Worm (Caenorhabditis elegans) whole organism, L1 larva: ENCODE measurements around the gene pbo-1.
A peak's percentile ranks its signal among the peaks of the same experiment; 100 is the strongest.

Experiments
- C16A3.4 ChIP-seq: fragments of 150-350 bp; optimal IDR thresholded peaks from 2 replicates; lab custom pipeline; 2014; ENCODE audit warnings: missing biosample characterization, missing genetic modification characterization
- C34B4.2 ChIP-seq: sonication (generic microtip); optimal IDR thresholded peaks from 2 replicates; lab custom pipeline; 2017; ENCODE audit warnings: mild to moderate bottlenecking, missing genetic modification characterization, missing compliant biosample characterization
- Y116A8C.19 ChIP-seq: sonication (generic microtip); optimal IDR thresholded peaks from 2 replicates; lab custom pipeline; 2016; ENCODE audit warnings: missing compliant biosample characterization, missing genetic modification characterization, borderline replicate concordance
- aha-1 ChIP-seq: fragments of 150-350 bp; optimal IDR thresholded peaks from 2 replicates; lab custom pipeline; 2014; ENCODE audit warnings: missing biosample characterization, missing genetic modification characterization
- blmp-1 ChIP-seq: fragments of 150-350 bp; optimal IDR thresholded peaks from 2 replicates; lab custom pipeline; 2014; ENCODE audit warnings: missing biosample characterization, missing genetic modification characterization
- ceh-8 ChIP-seq: fragments of 200-800 bp; sonication (Bioruptor generic); optimal IDR thresholded peaks from 2 replicates; lab custom pipeline; 2018; ENCODE audit warnings: mild to moderate bottlenecking, missing genetic modification characterization, moderate library complexity, missing compliant biosample characterization
- ceh-82 ChIP-seq, 3 experiments: fragments of 150-350 bp in 1 of 3; sonication (generic microtip) in 2 of 3; optimal IDR thresholded peaks; 2 replicates each; lab custom pipeline; 2014 to 2017; ENCODE audit warnings: missing biosample characterization in 3 of 3, missing genetic modification characterization in 3 of 3
- ces-1 ChIP-seq: fragments of 150-350 bp; optimal IDR thresholded peaks from 2 replicates; lab custom pipeline; 2014; ENCODE audit warnings: missing biosample characterization, missing genetic modification reagents, missing genetic modification characterization
- dpl-1 ChIP-seq, 3 experiments: fragments of 150-350 bp in 2 of 3; sonication (generic microtip) in 1 of 3; optimal IDR thresholded peaks; 2 replicates each; lab custom pipeline; 2014 to 2017; ENCODE audit warnings: missing biosample characterization in 3 of 3, missing genetic modification characterization in 3 of 3, missing genetic modification reagents in 3 of 3
- dsc-1 ChIP-seq: sonication (generic microtip); optimal IDR thresholded peaks from 2 replicates; lab custom pipeline; 2016; ENCODE audit warnings: mild to moderate bottlenecking, missing genetic modification characterization, missing compliant biosample characterization
- efl-1 ChIP-seq, 4 experiments: fragments of 150-350 bp; optimal IDR thresholded peaks in 3 of 4; peaks in 1 of 4; 1 replicate in 1 of 4; 2 replicates in 3 of 4; lab custom pipeline; 2014; ENCODE audit warnings: missing biosample characterization in 2 of 4, missing genetic modification characterization in 2 of 4, missing genetic modification reagents in 2 of 4
- elt-2 ChIP-seq: sonication (generic microtip); optimal IDR thresholded peaks from 2 replicates; lab custom pipeline; 2016; ENCODE audit warnings: missing genetic modification characterization, mild to moderate bottlenecking, inconsistent platforms, missing compliant biosample characterization, missing genetic modification reagents
- elt-3 ChIP-seq, 6 experiments: fragments of 150-350 bp in 1 of 6; sonication (generic microtip); optimal IDR thresholded peaks; 2 replicates each; lab custom pipeline; 2017 to 2018; ENCODE audit warnings: missing biosample characterization in 6 of 6, missing genetic modification characterization in 6 of 6, inconsistent platforms in 1 of 6
- ets-5 ChIP-seq: fragments of 200-800 bp; sonication (Bioruptor generic); IDR thresholded peaks from 2 replicates; pipeline ENCODE4 v1.3.6; 2022; ENCODE audit warnings: missing genetic modification characterization, missing compliant biosample characterization
- fkh-10 ChIP-seq: sonication (generic microtip); optimal IDR thresholded peaks from 2 replicates; lab custom pipeline; 2017; ENCODE audit warnings: missing biosample characterization, missing genetic modification reagents, missing genetic modification characterization
- fos-1 ChIP-seq: fragments of 150-350 bp; optimal IDR thresholded peaks from 2 replicates; lab custom pipeline; 2014; ENCODE audit warnings: missing biosample characterization, missing genetic modification characterization
- hpl-2 ChIP-seq: fragments of 150-350 bp; optimal IDR thresholded peaks from 2 replicates; lab custom pipeline; 2014; ENCODE audit warnings: missing biosample characterization, missing genetic modification reagents, missing genetic modification characterization
- irx-1 ChIP-seq: sonication (generic microtip); optimal IDR thresholded peaks from 2 replicates; lab custom pipeline; 2016; ENCODE audit warnings: missing genetic modification characterization, missing compliant biosample characterization
- isw-1 ChIP-seq: fragments of 200-800 bp; sonication (Bioruptor generic); IDR thresholded peaks from 2 replicates; pipeline ENCODE4 v1.3.6; 2022; ENCODE audit warnings: missing genetic modification characterization, missing compliant biosample characterization
- jun-1 ChIP-seq: fragments of 150-350 bp; optimal IDR thresholded peaks from 2 replicates; lab custom pipeline; 2014; ENCODE audit warnings: missing biosample characterization, missing genetic modification reagents, missing genetic modification characterization
- lin-13 ChIP-seq: fragments of 150-350 bp; optimal IDR thresholded peaks from 2 replicates; lab custom pipeline; 2014; ENCODE audit warnings: missing biosample characterization, missing genetic modification reagents, missing genetic modification characterization
- lin-14 ChIP-seq: fragments of 200-800 bp; sonication (Bioruptor generic); optimal IDR thresholded peaks from 2 replicates; lab custom pipeline; 2018; ENCODE audit warnings: mild to moderate bottlenecking, missing genetic modification characterization, moderate library complexity, missing compliant biosample characterization
- lin-15B ChIP-seq: fragments of 150-350 bp; sonication (generic microtip); optimal IDR thresholded peaks from 3 replicates; lab custom pipeline; 2014; ENCODE audit warnings: missing biosample characterization, missing genetic modification characterization
- lin-35 ChIP-seq, 2 experiments: fragments of 150-350 bp; optimal IDR thresholded peaks; 2 replicates each; lab custom pipeline; 2014; ENCODE audit warnings: missing biosample characterization in 2 of 2, missing genetic modification characterization in 2 of 2, missing genetic modification reagents in 2 of 2
- lin-39 ChIP-seq: fragments of 150-350 bp; optimal IDR thresholded peaks from 2 replicates; lab custom pipeline; 2014; ENCODE audit warnings: missing biosample characterization, missing genetic modification reagents, missing genetic modification characterization
- mab-9 ChIP-seq: fragments of 200-800 bp; sonication (Bioruptor generic); IDR thresholded peaks from 2 replicates; pipeline ENCODE4 v1.3.6; 2022; ENCODE audit warnings: missing genetic modification reagents, missing genetic modification characterization, missing compliant biosample characterization
- mdl-1 ChIP-seq, 2 experiments: fragments of 150-350 bp; optimal IDR thresholded peaks; 2 replicates each; lab custom pipeline; 2014 to 2017; ENCODE audit warnings: missing biosample characterization in 2 of 2, missing genetic modification characterization in 2 of 2, inconsistent platforms in 1 of 2
- nhr-20 ChIP-seq: sonication (generic microtip); optimal IDR thresholded peaks from 2 replicates; lab custom pipeline; 2016; ENCODE audit warnings: mild to moderate bottlenecking, missing genetic modification characterization, missing compliant biosample characterization
- nhr-237 ChIP-seq: fragments of 150-350 bp; optimal IDR thresholded peaks from 2 replicates; lab custom pipeline; 2014; ENCODE audit warnings: missing biosample characterization, missing genetic modification characterization
- nhr-28 ChIP-seq: fragments of 150-350 bp; optimal IDR thresholded peaks from 2 replicates; lab custom pipeline; 2014; ENCODE audit warnings: missing biosample characterization, missing genetic modification characterization
- nhr-47 ChIP-seq: sonication (generic microtip); optimal IDR thresholded peaks from 2 replicates; lab custom pipeline; 2016; ENCODE audit warnings: mild to moderate bottlenecking, missing genetic modification characterization, moderate library complexity, missing compliant biosample characterization
- nhr-71 ChIP-seq: sonication (generic microtip); optimal IDR thresholded peaks from 2 replicates; lab custom pipeline; 2016; ENCODE audit warnings: mild to moderate bottlenecking, missing genetic modification characterization, moderate library complexity, missing compliant biosample characterization
- nhr-84 ChIP-seq: sonication (generic microtip); optimal IDR thresholded peaks from 2 replicates; lab custom pipeline; 2017; ENCODE audit warnings: missing biosample characterization, missing genetic modification characterization
- nhr-85 ChIP-seq: sonication (generic microtip); peaks from one replicate; lab custom pipeline; 2016; ENCODE audit warnings: missing genetic modification characterization, inconsistent platforms, missing compliant biosample characterization
- pag-3 ChIP-seq: sonication (generic microtip); optimal IDR thresholded peaks from 2 replicates; lab custom pipeline; 2017; ENCODE audit warnings: missing genetic modification characterization, mild to moderate bottlenecking, missing compliant biosample characterization, antibody characterized with exemption, borderline replicate concordance; ENCODE audit not compliant: insufficient read depth
- pax-3 ChIP-seq: fragments of 200-800 bp; sonication (Bioruptor generic); optimal IDR thresholded peaks from 2 replicates; lab custom pipeline; 2018; ENCODE audit warnings: mild to moderate bottlenecking, missing genetic modification characterization, moderate library complexity, missing compliant biosample characterization
- rnt-1 ChIP-seq: sonication (generic microtip); optimal IDR thresholded peaks from 2 replicates; lab custom pipeline; 2016; ENCODE audit warnings: mild to moderate bottlenecking, missing genetic modification characterization, moderate library complexity, missing compliant biosample characterization
- skn-1 ChIP-seq: fragments of 150-350 bp; optimal IDR thresholded peaks from 2 replicates; lab custom pipeline; 2014; ENCODE audit warnings: missing biosample characterization, missing genetic modification characterization
- snu-23 ChIP-seq: sonication (generic microtip); optimal IDR thresholded peaks from 2 replicates; lab custom pipeline; 2016; ENCODE audit warnings: missing genetic modification characterization, missing compliant biosample characterization
- sox-4 ChIP-seq: sonication (generic microtip); optimal IDR thresholded peaks from 2 replicates; lab custom pipeline; 2016; ENCODE audit warnings: missing genetic modification characterization, missing compliant biosample characterization
- sptf-1 ChIP-seq: fragments of 150-350 bp; optimal IDR thresholded peaks from 2 replicates; lab custom pipeline; 2014; ENCODE audit warnings: missing biosample characterization, missing genetic modification characterization
- swsn-7 ChIP-seq: sonication (generic microtip); optimal IDR thresholded peaks from 2 replicates; lab custom pipeline; 2016; ENCODE audit warnings: missing genetic modification characterization, missing compliant biosample characterization
- tbx-2 ChIP-seq: sonication (generic microtip); optimal IDR thresholded peaks from 2 replicates; lab custom pipeline; 2016; ENCODE audit warnings: missing genetic modification characterization, missing compliant biosample characterization
- tlp-1 ChIP-seq: fragments of 150-350 bp; optimal IDR thresholded peaks from 2 replicates; lab custom pipeline; 2014; ENCODE audit warnings: missing biosample characterization, missing genetic modification characterization
- xbp-1 ChIP-seq: sonication (generic microtip); optimal IDR thresholded peaks from 2 replicates; lab custom pipeline; 2016; ENCODE audit warnings: missing genetic modification characterization, missing compliant biosample characterization
- zag-1 ChIP-seq: fragments of 150-350 bp; optimal IDR thresholded peaks from 2 replicates; lab custom pipeline; 2014; ENCODE audit warnings: missing biosample characterization, missing genetic modification characterization

pbo-1 gene

ce11 chrIII:2698740-2699139, 12.5 kb upstream of the pbo-1 start, which contains the start of gene slc-30A9 (continued):
- no peak for TF ChIP-seq pag-3 (tag; lab: Kevin White, UChicago)
- TF ChIP-seq fos-1: no peak
- peak; percentile 39 for TF ChIP-seq swsn-7 (tag; lab: Kevin White, UChicago)
- TF ChIP-seq tbx-2 (tag; lab: Kevin White, UChicago): peak; percentile 15
- TF ChIP-seq nhr-237 (tag; lab: Kevin White, UChicago): no peak
- TF ChIP-seq lin-15B (tag; lab: Kevin White, UChicago): peak; percentile 59
- TF ChIP-seq skn-1 (tag; lab: Kevin White, UChicago): peak; percentile 31
- peak; percentile 9 to 57 (median 41) for TF ChIP-seq ceh-82 (tag; optimal IDR thresholded peaks at IDR 0.05; lab: Kevin White, UChicago)
- peak; percentile 57 for TF ChIP-seq snu-23 (GFP tag; lab: Kevin White, UChicago)
- TF ChIP-seq lin-13 (GFP tag; lab: Kevin White, UChicago): peak; percentile 35
- TF ChIP-seq efl-1 (optimal IDR thresholded peaks at IDR 0.05; lab: Kevin White, UChicago): peak; percentile 51 to 56
- peak; percentile 62 to 94 for TF ChIP-seq efl-1 (GFP tag; optimal IDR thresholded peaks at IDR 0.05 in 1 of 2; lab: Kevin White, UChicago)
- peak; percentile 33 for TF ChIP-seq C16A3.4 (tag; lab: Kevin White, UChicago)
- TF ChIP-seq nhr-20 (tag; lab: Kevin White, UChicago): peak; percentile 19
- TF ChIP-seq jun-1 (tag; lab: Kevin White, UChicago): no peak
- TF ChIP-seq elt-3 (tag; optimal IDR thresholded peaks at IDR 0.05; lab: Kevin White, UChicago): peak in 1 of 6 experiments; percentile 0
- no peak for TF ChIP-seq mab-9 (GFP tag; lab: Robert Waterston, UW)
- peak; percentile 31 for TF ChIP-seq xbp-1
- no peak for TF ChIP-seq nhr-85 (tag; lab: Kevin White, UChicago)
- TF ChIP-seq pax-3 (tag; lab: Kevin White, UChicago): no peak
- peak; percentile 42 for TF ChIP-seq nhr-47 (tag; lab: Kevin White, UChicago)
- no peak for TF ChIP-seq rnt-1 (tag; lab: Kevin White, UChicago)
- TF ChIP-seq lin-14 (GFP tag; lab: Kevin White, UChicago): no peak
- TF ChIP-seq isw-1 (GFP tag; lab: Robert Waterston, UW): peak; percentile 10; the same call in 1 of the 2 replicates
- no peak for TF ChIP-seq irx-1 (tag; lab: Kevin White, UChicago)
- peak; percentile 39 for TF ChIP-seq blmp-1 (tag; lab: Kevin White, UChicago)
- peak; percentile 35 to 50 for TF ChIP-seq lin-35 (GFP tag; optimal IDR thresholded peaks at IDR 0.05; lab: Kevin White, UChicago)
- TF ChIP-seq nhr-71 (tag; lab: Kevin White, UChicago): peak; percentile 63

ce11 chrIII:2687412-2687811, 1.1 kb upstream of the pbo-1 start:
- TF ChIP-seq lin-35 (GFP tag; optimal IDR thresholded peaks at IDR 0.05; lab: Kevin White, UChicago) (peak in 1 of 2 experiments; percentile 29), aha-1 (tag; lab: Kevin White, UChicago) (no peak), tlp-1 (tag; lab: Kevin White, UChicago) (no peak), mdl-1 (tag; optimal IDR thresholded peaks at IDR 0.05; lab: Kevin White, UChicago) (no peak), dpl-1 (GFP tag; optimal IDR thresholded peaks at IDR 0.05; lab: Kevin White, UChicago) (no peak), lin-15B (tag; lab: Kevin White, UChicago) (no peak), sox-4 (tag; lab: Kevin White, UChicago) (no peak), ets-5 (GFP tag; lab: Robert Waterston, UW) (no peak), dsc-1 (tag; lab: Kevin White, UChicago) (no peak), xbp-1 (no peak), elt-3 (tag; optimal IDR thresholded peaks at IDR 0.05; lab: Kevin White, UChicago) (no peak), nhr-28 (tag; lab: Kevin White, UChicago) (no peak), elt-2 (tag; lab: Kevin White, UChicago) (peak; percentile 48)
- TF ChIP-seq, all 84 proteins: peak for 2

ce11 chrIII:2686663-2687062, 400 bp upstream of the pbo-1 start:
- TF ChIP-seq rnt-1 (tag; lab: Kevin White, UChicago): no peak
- no peak for TF ChIP-seq elt-3 (tag; optimal IDR thresholded peaks at IDR 0.05; lab: Kevin White, UChicago)
- TF ChIP-seq lin-39: no peak
- TF ChIP-seq sptf-1 (tag; lab: Kevin White, UChicago): no peak
- TF ChIP-seq Y116A8C.19: no peak
- TF ChIP-seq hpl-2 (GFP tag; lab: Kevin White, UChicago): no peak
- TF ChIP-seq fkh-10: peak; percentile 87
- peak; percentile 68 for TF ChIP-seq ces-1 (GFP tag; lab: Kevin White, UChicago)
- TF ChIP-seq ceh-8: no peak
- no peak for TF ChIP-seq nhr-84 (tag; lab: Kevin White, UChicago)
- peak; percentile 1 for TF ChIP-seq zag-1
- TF ChIP-seq C34B4.2: no peak
- TF ChIP-seq sox-4 (tag; lab: Kevin White, UChicago): no peak
- no peak for TF ChIP-seq tbx-2 (tag; lab: Kevin White, UChicago)
- no peak for TF ChIP-seq ets-5 (GFP tag; lab: Robert Waterston, UW)
- TF ChIP-seq efl-1 (optimal IDR thresholded peaks at IDR 0.05; lab: Kevin White, UChicago): no peak
- TF ChIP-seq efl-1 (GFP tag; optimal IDR thresholded peaks at IDR 0.05 in 1 of 2; lab: Kevin White, UChicago): peak in 1 of 2 experiments; percentile 62
